Worm (Caenorhabditis elegans) whole organism, late embryonic: ENCODE data around the gene F36A4.4.

Experiments used
- C08G9.2 ChIP-seq: sonication (generic microtip); optimal IDR thresholded peaks from 2 replicates; lab custom pipeline; 2016; ENCODE audit warnings: mild to moderate bottlenecking, missing genetic modification characterization, moderate library complexity, missing compliant biosample characterization
- C38D4.7 ChIP-seq: fragments of 200-800 bp; sonication (Bioruptor generic); optimal IDR thresholded peaks from 2 replicates; lab custom pipeline; 2018; ENCODE audit warnings: mild to moderate bottlenecking, missing genetic modification characterization, moderate library complexity, missing compliant biosample characterization
- T23F11.4 ChIP-seq: fragments of 200-800 bp; sonication (Bioruptor generic); optimal IDR thresholded peaks from 2 replicates; lab custom pipeline; 2018; ENCODE audit warnings: mild to moderate bottlenecking, missing genetic modification characterization, missing compliant biosample characterization
- ceh-14 ChIP-seq: sonication (generic microtip); optimal IDR thresholded peaks from 2 replicates; lab custom pipeline; 2016; ENCODE audit warnings: missing genotype, missing genetic modification characterization, missing compliant biosample characterization
- ceh-19 ChIP-seq: fragments of 200-800 bp; sonication (Bioruptor generic); optimal IDR thresholded peaks from 2 replicates; lab custom pipeline; 2018; ENCODE audit warnings: mild to moderate bottlenecking, missing genetic modification characterization, missing compliant biosample characterization
- ceh-22 ChIP-seq: sonication (generic microtip); optimal IDR thresholded peaks from 2 replicates; lab custom pipeline; 2017; ENCODE audit warnings: missing biosample characterization, missing genetic modification characterization
- ceh-34 ChIP-seq: sonication (generic microtip); optimal IDR thresholded peaks from 2 replicates; lab custom pipeline; 2016; ENCODE audit warnings: mild to moderate bottlenecking, missing genetic modification characterization, missing compliant biosample characterization
- ceh-45 ChIP-seq: fragments of 200-800 bp; sonication (Bioruptor generic); IDR thresholded peaks from 2 replicates; pipeline ENCODE4 v1.3.6; 2022; ENCODE audit warnings: missing genetic modification reagents, missing genetic modification characterization, missing compliant biosample characterization
- ceh-6 ChIP-seq: fragments of 200-800 bp; sonication (Bioruptor generic); optimal IDR thresholded peaks from 2 replicates; lab custom pipeline; 2018; ENCODE audit warnings: mild to moderate bottlenecking, missing genetic modification characterization, missing compliant biosample characterization
- che-1 ChIP-seq: sonication (generic microtip); optimal IDR thresholded peaks from 2 replicates; lab custom pipeline; 2016; ENCODE audit warnings: mild to moderate bottlenecking, missing genetic modification characterization, missing compliant biosample characterization
- dmd-4 ChIP-seq: sonication (generic microtip); optimal IDR thresholded peaks from 2 replicates; lab custom pipeline; 2016; ENCODE audit warnings: borderline replicate concordance, missing genetic modification characterization, missing compliant biosample characterization
- elt-2 ChIP-seq: sonication (generic microtip); optimal IDR thresholded peaks from 2 replicates; lab custom pipeline; 2016; ENCODE audit warnings: missing genetic modification reagents, missing genetic modification characterization, missing compliant biosample characterization
- elt-4 ChIP-seq: sonication (generic microtip); optimal IDR thresholded peaks from 2 replicates; lab custom pipeline; 2016; ENCODE audit warnings: missing genetic modification characterization, missing compliant biosample characterization
- gmeb-2 ChIP-seq: sonication (generic microtip); optimal IDR thresholded peaks from 2 replicates; lab custom pipeline; 2016; ENCODE audit warnings: missing genetic modification characterization, inconsistent platforms, missing compliant biosample characterization
- hlh-30 ChIP-seq: sonication (generic microtip); optimal IDR thresholded peaks from 2 replicates; lab custom pipeline; 2017; ENCODE audit warnings: antibody characterized with exemption, missing genetic modification characterization, missing compliant biosample characterization; ENCODE audit not compliant: insufficient read depth
- hlh-6 ChIP-seq: sonication (generic microtip); optimal IDR thresholded peaks from 2 replicates; lab custom pipeline; 2016; ENCODE audit warnings: missing genotype, missing genetic modification characterization, missing compliant biosample characterization
- mec-3 ChIP-seq: sonication (generic microtip); optimal IDR thresholded peaks from 2 replicates; lab custom pipeline; 2016; ENCODE audit warnings: borderline replicate concordance, missing genetic modification characterization, missing compliant biosample characterization
- nfya-1 ChIP-seq: sonication (generic microtip); optimal IDR thresholded peaks from 2 replicates; lab custom pipeline; 2017; ENCODE audit warnings: missing genetic modification characterization, mild to moderate bottlenecking, missing compliant biosample characterization, antibody characterized with exemption, moderate library complexity
- nhr-232 ChIP-seq: sonication (generic microtip); optimal IDR thresholded peaks from 2 replicates; lab custom pipeline; 2016; ENCODE audit warnings: missing genetic modification characterization, missing compliant biosample characterization
- npax-4 ChIP-seq: sonication (generic microtip); optimal IDR thresholded peaks from 2 replicates; lab custom pipeline; 2016; ENCODE audit warnings: missing genetic modification characterization, missing compliant biosample characterization
- pag-3 ChIP-seq: sonication (generic microtip); optimal IDR thresholded peaks from 2 replicates; lab custom pipeline; 2016; ENCODE audit warnings: missing compliant biosample characterization, missing genetic modification characterization, borderline replicate concordance
- pat-9 ChIP-seq: fragments of 200-800 bp; sonication (Bioruptor generic); optimal IDR thresholded peaks from 2 replicates; lab custom pipeline; 2018; ENCODE audit warnings: mild to moderate bottlenecking, missing genetic modification characterization, moderate library complexity, missing compliant biosample characterization
- pax-1 ChIP-seq: fragments of 150-350 bp; optimal IDR thresholded peaks from 2 replicates; lab custom pipeline; 2014; ENCODE audit warnings: missing biosample characterization, missing genetic modification characterization
- pha-2 ChIP-seq: sonication (generic microtip); optimal IDR thresholded peaks from 2 replicates; lab custom pipeline; 2017; ENCODE audit warnings: mild to moderate bottlenecking, missing genetic modification characterization, missing compliant biosample characterization
- pha-4 ChIP-seq: fragments of 150-350 bp; optimal IDR thresholded peaks from 2 replicates; lab custom pipeline; 2018; ENCODE audit warnings: missing biosample characterization, missing genetic modification reagents, missing genetic modification characterization
- sdc-2 ChIP-seq: sonication (generic microtip); optimal IDR thresholded peaks from 2 replicates; lab custom pipeline; 2016; ENCODE audit warnings: missing genotype, missing genetic modification characterization, missing compliant biosample characterization
- sox-2 ChIP-seq: fragments of 200-800 bp; sonication (Bioruptor generic); IDR thresholded peaks from 2 replicates; pipeline ENCODE4 v1.3.6; 2022; ENCODE audit warnings: missing genetic modification reagents, missing genetic modification characterization, missing compliant biosample characterization
- tbx-2 ChIP-seq: sonication (generic microtip); optimal IDR thresholded peaks from 2 replicates; lab custom pipeline; 2016; ENCODE audit warnings: missing genetic modification characterization, missing compliant biosample characterization
- unc-42 ChIP-seq: sonication (generic microtip); optimal IDR thresholded peaks from 2 replicates; lab custom pipeline; 2016; ENCODE audit warnings: missing genotype, missing genetic modification characterization, missing compliant biosample characterization
- unc-55 ChIP-seq: sonication (generic microtip); optimal IDR thresholded peaks from 2 replicates; lab custom pipeline; 2017; ENCODE audit warnings: missing biosample characterization, missing genetic modification reagents, missing genetic modification characterization
- ztf-16 ChIP-seq: sonication (generic microtip); optimal IDR thresholded peaks from 2 replicates; lab custom pipeline; 2017; ENCODE audit warnings: missing genetic modification characterization, missing compliant biosample characterization

F36A4.4 gene

ce11 chrIV:4235315-4236024, 31.9 kb upstream of the F36A4.4 start, which contains the start of the genes zipt-2.2 and dpy-13:
Gene zipt-2.2, minus strand, starts transcription at chrIV:4235365.
Gene dpy-13, plus strand, starts transcription at chrIV:4235614.
- TF ChIP-seq nhr-232 (tag; lab: Kevin White, UChicago) = no peak
- no peak for TF ChIP-seq npax-4 (tag; lab: Kevin White, UChicago)

DNA sequence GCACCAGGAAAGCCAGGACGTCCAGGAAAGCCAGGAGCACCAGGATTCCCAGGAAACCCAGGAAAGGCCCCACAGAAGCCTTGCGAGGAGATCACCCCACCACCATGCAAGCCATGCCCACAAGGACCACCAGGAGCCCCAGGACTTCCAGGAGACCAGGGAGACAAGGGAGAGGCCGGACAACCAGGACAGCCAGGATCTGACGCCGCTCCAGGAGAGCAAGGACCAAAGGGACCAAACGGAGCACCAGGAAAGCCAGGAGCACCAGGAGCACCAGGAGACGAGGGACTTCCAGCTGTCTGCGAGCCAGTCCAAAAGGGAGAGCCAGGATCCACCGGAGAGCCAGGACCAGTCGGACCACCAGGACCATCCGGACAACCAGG, 31.4 kb upstream of the F36A4.4 start:
- TF ChIP-seq mec-3 = peak; percentile 25
- no peak for TF ChIP-seq C38D4.7 (GFP tag; lab: Kevin White, UChicago)
- no peak for TF ChIP-seq ceh-45 (GFP tag; lab: Robert Waterston, UW)
- TF ChIP-seq T23F11.4 (GFP tag; lab: Kevin White, UChicago) = no peak
- TF ChIP-seq C08G9.2 = peak; percentile 1
- TF ChIP-seq unc-42 (tag; lab: Kevin White, UChicago) = no peak
- no peak for TF ChIP-seq hlh-30 (tag; lab: Kevin White, UChicago)
- no peak for TF ChIP-seq pax-1 (tag; lab: Kevin White, UChicago)
- TF ChIP-seq, all 69 proteins: peak for 2

ce11 chrIV:4236671-4237070, 30.7 kb upstream of the F36A4.4 start:
- TF ChIP-seq nfya-1 (no peak), ceh-45 (GFP tag; lab: Robert Waterston, UW) (no peak), gmeb-2 (tag; lab: Kevin White, UChicago) (no peak), tbx-2 (no peak), elt-2 (tag; lab: Kevin White, UChicago) (no peak), pax-1 (tag; lab: Kevin White, UChicago) (no peak), elt-4 (no peak), ceh-34 (tag; lab: Kevin White, UChicago) (no peak), pat-9 (tag; lab: Kevin White, UChicago) (no peak)

DNA sequence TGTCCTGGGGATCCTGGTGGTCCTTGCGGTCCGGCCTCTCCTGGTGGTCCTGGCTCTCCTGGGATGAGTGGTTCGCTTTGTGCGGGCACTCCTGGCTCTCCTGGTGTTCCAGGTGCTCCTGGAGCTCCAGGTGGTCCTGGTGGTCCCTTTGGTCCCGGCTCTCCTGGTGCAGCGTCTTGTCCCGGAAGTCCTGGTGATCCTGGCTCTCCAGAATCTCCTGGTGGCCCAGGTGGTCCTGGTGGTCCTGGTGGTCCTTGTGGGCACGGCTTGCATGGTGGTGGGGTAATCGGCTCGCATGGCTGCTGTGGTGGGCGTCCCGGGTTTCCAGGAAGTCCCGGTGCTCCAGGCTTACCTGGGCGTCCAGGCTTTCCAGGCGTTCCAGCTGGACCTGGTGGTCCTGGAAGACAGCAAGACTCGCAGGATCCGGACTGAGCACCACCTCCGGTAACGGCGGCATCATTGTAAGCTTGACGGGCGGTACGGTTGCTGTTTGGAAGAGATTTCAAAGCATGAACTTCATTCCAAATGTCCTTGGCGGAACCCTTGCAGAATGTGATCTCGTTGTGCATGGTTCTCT, 23.5 kb upstream of the F36A4.4 start:
- TF ChIP-seq T23F11.4 (GFP tag; lab: Kevin White, UChicago) (no peak), ceh-19 (GFP tag; lab: Kevin White, UChicago) (no peak), ceh-34 (tag; lab: Kevin White, UChicago) (no peak), unc-55 (GFP tag; lab: Kevin White, UChicago) (no peak), ceh-22 (tag; lab: Kevin White, UChicago) (no peak), dmd-4 (tag; lab: Kevin White, UChicago) (peak; percentile 95), ztf-16 (tag; lab: Kevin White, UChicago) (no peak), sdc-2 (tag; lab: Kevin White, UChicago) (peak; percentile 20), hlh-6 (tag; lab: Kevin White, UChicago) (peak; percentile 18)

ce11 chrIV:4244510-4244909, 22.9 kb upstream of the F36A4.4 start, which contains the start of gene col-34:
Gene col-34, minus strand, starts transcription at chrIV:4244610.
- TF ChIP-seq pag-3 (tag; lab: Kevin White, UChicago) (no peak), ceh-6 (no peak), che-1 (tag; lab: Kevin White, UChicago) (no peak), sox-2 (GFP tag; lab: Robert Waterston, UW) (no peak), pha-4 (no peak), ceh-14 (tag; lab: Kevin White, UChicago) (no peak)

- no peak for TF ChIP-seq pha-2
- TF ChIP-seq, all 69 proteins: peak for 0
Observed at ce11 chrIV:4246493-4246892, 20.9 kb upstream of the F36A4.4 start, which contains the start of gene ttr-20. Gene ttr-20, plus strand, starts transcription at chrIV:4246793.
